Fruit fly (Drosophila melanogaster): ENCODE data around the gene CG5478.

- TF ChIP-seq tna (GFP tag; IDR thresholded peaks at IDR 0.05; ENCODE audit: partially characterized antibody), result no peak
- TF ChIP-seq fru (optimal IDR thresholded peaks at IDR 0.05), result no peak
- TF ChIP-seq Adf1 (GFP tag; IDR thresholded peaks at IDR 0.05), result no peak
- TF ChIP-seq vnd (GFP tag; IDR thresholded peaks at IDR 0.05; ENCODE audit: partially characterized antibody), result no peak
- TF ChIP-seq jumu (GFP tag; optimal IDR thresholded peaks at IDR 0.05), result no peak
- TF ChIP-seq CG10431 (GFP tag; optimal IDR thresholded peaks at IDR 0.05), result no peak
These were observed 37.6 kb downstream of the CG5478 start, which contains the start of gene CG14877 for dm6 chr3R:15895978-15896377.

All from whole organism, embryonic.